5 fruit fly cellular contexts compared by ENCODE assay signal in the genomic region with DNA sequence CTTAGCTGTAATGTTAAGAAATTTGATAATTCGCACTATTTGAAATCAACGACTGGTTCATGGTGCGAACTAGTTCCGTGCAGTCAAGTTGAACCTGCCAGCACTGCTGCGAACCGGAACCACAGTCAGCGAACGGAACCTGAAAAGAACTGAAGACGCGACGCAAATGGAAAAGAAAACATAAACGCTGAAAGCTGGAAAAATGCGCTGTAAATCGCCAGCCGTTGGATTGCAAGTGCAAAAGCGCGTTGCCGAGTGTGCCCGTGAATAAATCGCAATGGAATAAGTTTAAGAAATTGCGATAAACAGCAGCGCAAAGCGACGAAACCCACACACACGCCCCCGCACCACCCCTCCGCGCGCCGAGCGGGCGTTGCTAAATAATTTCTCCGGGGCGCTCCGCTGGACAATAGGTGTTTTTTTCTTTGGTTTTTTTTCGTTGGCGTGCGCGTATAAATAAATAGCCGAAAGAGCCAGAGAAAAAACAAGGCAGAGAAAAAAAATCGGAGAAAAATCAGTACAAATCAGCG.
TF ChIP-seq lines count a peak whose summit lies in the region.

A gene (plus strand): TSS at position 137 of the 530 bp plus-strand sequence.

- TF ChIP-seq CTCF in whole organism, embryonic (GFP tag; optimal IDR thresholded peaks at IDR 0.05; lab: Kevin White, UChicago) = no peak

TF ChIP-seq in whole organism, adult, 20 proteins besides CTCF, POLR2A, EP300 and RAD21 (continues in another document):
- no peak for TF ChIP-seq cnc (optimal IDR thresholded peaks at IDR 0.05; lab: Kevin White, UChicago)
- no peak for TF ChIP-seq CG5204 (GFP tag; optimal IDR thresholded peaks at IDR 0.05; lab: Kevin White, UChicago)
- TF ChIP-seq CG14711 (tag; optimal IDR thresholded peaks at IDR 0.05; lab: Kevin White, UChicago) = no peak
- no peak for TF ChIP-seq Crg-1 (GFP tag; optimal IDR thresholded peaks at IDR 0.05; lab: Kevin White, UChicago)
- TF ChIP-seq pad (GFP tag; optimal IDR thresholded peaks at IDR 0.05; lab: Kevin White, UChicago) = no peak
- no peak for TF ChIP-seq CG7101 (tag; optimal IDR thresholded peaks at IDR 0.05; lab: Kevin White, UChicago)
- TF ChIP-seq Hr96 (GFP tag; optimal IDR thresholded peaks at IDR 0.05; lab: Kevin White, UChicago) = no peak
- no peak for TF ChIP-seq CG33017 (tag; optimal IDR thresholded peaks at IDR 0.05; lab: Kevin White, UChicago)
- TF ChIP-seq toe (GFP tag; optimal IDR thresholded peaks at IDR 0.05; lab: Kevin White, UChicago) = no peak
- no peak for TF ChIP-seq CG7045 (GFP tag; optimal IDR thresholded peaks at IDR 0.05; lab: Kevin White, UChicago)
- no peak for TF ChIP-seq cic (GFP tag; optimal IDR thresholded peaks at IDR 0.05; lab: Kevin White, UChicago)
- TF ChIP-seq CG1620 (GFP tag; optimal IDR thresholded peaks at IDR 0.05; lab: Kevin White, UChicago) = no peak
- TF ChIP-seq CG11617 (GFP tag; optimal IDR thresholded peaks at IDR 0.05; lab: Kevin White, UChicago) = peak; percentile 0
- TF ChIP-seq ovo (GFP tag; optimal IDR thresholded peaks at IDR 0.05; lab: Kevin White, UChicago) = no peak
- no peak for TF ChIP-seq kay (GFP tag; lab: Kevin White, UChicago; ENCODE audit: borderline replicate concordance)
- TF ChIP-seq Mnt (GFP tag; optimal IDR thresholded peaks at IDR 0.05; lab: Kevin White, UChicago) = peak; percentile 23
- peak; percentile 10 for TF ChIP-seq bab1 (GFP tag; optimal IDR thresholded peaks at IDR 0.05; lab: Kevin White, UChicago)
- no peak for TF ChIP-seq Clk (GFP tag; optimal IDR thresholded peaks at IDR 0.05; lab: Kevin White, UChicago)

TF ChIP-seq in whole organism, embryonic, 481 proteins besides CTCF, POLR2A, EP300 and RAD21 (continues in another document):
- TF ChIP-seq CG15479 (GFP tag; optimal IDR thresholded peaks at IDR 0.05; lab: Kevin White, UChicago) (no peak), sim (GFP tag; IDR thresholded peaks at IDR 0.05; lab: Robert Waterston, UW) (no peak), CG10462 (GFP tag; optimal IDR thresholded peaks at IDR 0.05; lab: Kevin White, UChicago) (no peak), Med (GFP tag; lab: Kevin White, UChicago) (peak; percentile 67), Bgb (GFP tag; IDR thresholded peaks at IDR 0.05; lab: Robert Waterston, UW; ENCODE audit: partially characterized antibody) (peak; percentile 80), CG10267 (tag; optimal IDR thresholded peaks at IDR 0.05; lab: Kevin White, UChicago) (peak; percentile 2), Oaz (GFP tag; IDR thresholded peaks at IDR 0.05; lab: Robert Waterston, UW) (no peak), Nf-YC (tag; optimal IDR thresholded peaks at IDR 0.05; lab: Kevin White, UChicago) (peak; percentile 11), slbo (GFP tag; IDR thresholded peaks at IDR 0.05; lab: Robert Waterston, UW) (peak; percentile 25; the same call in 1 of the 2 replicates), CG2202 (tag; optimal IDR thresholded peaks at IDR 0.05; lab: Kevin White, UChicago) (no peak), HHEX (GFP tag; optimal IDR thresholded peaks at IDR 0.05; lab: Kevin White, UChicago) (no peak), stwl (tag; optimal IDR thresholded peaks at IDR 0.05; lab: Kevin White, UChicago) (peak; percentile 14), BEAF-32 (GFP tag; optimal IDR thresholded peaks at IDR 0.05; lab: Kevin White, UChicago) (peak; percentile 0), sd (tag; optimal IDR thresholded peaks at IDR 0.05; lab: Kevin White, UChicago) (peak; percentile 21), CG2199 (GFP tag; IDR thresholded peaks at IDR 0.05; lab: Robert Waterston, UW) (peak; percentile 47; the same call in 1 of the 3 replicates), Opbp (GFP tag; IDR thresholded peaks at IDR 0.05; lab: Robert Waterston, UW; ENCODE audit: partially characterized antibody) (peak; percentile 70), rib (GFP tag; IDR thresholded peaks at IDR 0.05; lab: Robert Waterston, UW) (peak; percentile 48; the same call in 1 of the 2 replicates)

TF ChIP-seq in whole organism, prepupa, 60 proteins besides CTCF, POLR2A, EP300 and RAD21:
- no peak for TF ChIP-seq Hr4 (GFP tag; optimal IDR thresholded peaks at IDR 0.05; lab: Kevin White, UChicago)
- TF ChIP-seq CG8319 (GFP tag; optimal IDR thresholded peaks at IDR 0.05; lab: Kevin White, UChicago) = no peak
- TF ChIP-seq Eip78C (GFP tag; lab: Kevin White, UChicago) = peak; percentile 64
- TF ChIP-seq eg (GFP tag; IDR thresholded peaks at IDR 0.05; lab: Robert Waterston, UW) = peak; percentile 39; the same call in 1 of the 3 replicates
- peak; percentile 32 for TF ChIP-seq CG6854 (GFP tag; optimal IDR thresholded peaks at IDR 0.05; lab: Kevin White, UChicago)
- TF ChIP-seq Met (GFP tag; optimal IDR thresholded peaks at IDR 0.05; lab: Kevin White, UChicago) = no peak
- peak in 1 of 2 experiments; percentile 5 for TF ChIP-seq ss (GFP tag; optimal IDR thresholded peaks at IDR 0.05; lab: Kevin White, UChicago)
- TF ChIP-seq Sox15 (GFP tag; optimal IDR thresholded peaks at IDR 0.05; lab: Kevin White, UChicago) = no peak
- no peak for TF ChIP-seq Hr38 (GFP tag; optimal IDR thresholded peaks at IDR 0.05; lab: Kevin White, UChicago)
- no peak for TF ChIP-seq fd85E (GFP tag; optimal IDR thresholded peaks at IDR 0.05; lab: Kevin White, UChicago)
- TF ChIP-seq CG3919 (GFP tag; optimal IDR thresholded peaks at IDR 0.05; lab: Kevin White, UChicago) = peak; percentile 9
- no peak for TF ChIP-seq CG6792 (GFP tag; optimal IDR thresholded peaks at IDR 0.05; lab: Kevin White, UChicago)
- TF ChIP-seq CG8119 (GFP tag; IDR thresholded peaks at IDR 0.05; lab: Robert Waterston, UW) = peak; percentile 18; the same call in 1 of the 3 replicates
- TF ChIP-seq Ets21C (GFP tag; optimal IDR thresholded peaks at IDR 0.05; lab: Kevin White, UChicago) = no peak
- peak; percentile 50 for TF ChIP-seq svp (GFP tag; lab: Kevin White, UChicago)
TF ChIP-seq in whole organism, prepupa: peak in this region for 7.

TF ChIP-seq in whole organism, pupa, 21 proteins besides CTCF, POLR2A, EP300 and RAD21:
- TF ChIP-seq Ets98B (GFP tag; IDR thresholded peaks at IDR 0.05; lab: Robert Waterston, UW) = no peak
- TF ChIP-seq CG4496 (GFP tag; IDR thresholded peaks at IDR 0.05; lab: Robert Waterston, UW) = peak; percentile 45; the same call in 1 of the 3 replicates
- TF ChIP-seq D1 (tag; optimal IDR thresholded peaks at IDR 0.05; lab: Kevin White, UChicago) = peak; percentile 25
- TF ChIP-seq fd96Ca (GFP tag; IDR thresholded peaks at IDR 0.05; lab: Robert Waterston, UW) = no peak
- TF ChIP-seq EcR (GFP tag; optimal IDR thresholded peaks at IDR 0.05; lab: Kevin White, UChicago) = no peak
- no peak for TF ChIP-seq CG32121 (GFP tag; IDR thresholded peaks at IDR 0.05; lab: Robert Waterston, UW)
- TF ChIP-seq CG12605 (GFP tag; IDR thresholded peaks at IDR 0.05; lab: Robert Waterston, UW) = no peak
- no peak for TF ChIP-seq rn (GFP tag; IDR thresholded peaks at IDR 0.05; lab: Robert Waterston, UW)
- TF ChIP-seq CG8159 (tag; optimal IDR thresholded peaks at IDR 0.05; lab: Kevin White, UChicago) = no peak
- TF ChIP-seq gl (tag; optimal IDR thresholded peaks at IDR 0.05; lab: Kevin White, UChicago) = no peak
- TF ChIP-seq CG13204 (GFP tag; optimal IDR thresholded peaks at IDR 0.05; lab: Kevin White, UChicago) = peak; percentile 53
- no peak for TF ChIP-seq Snoo (tag; optimal IDR thresholded peaks at IDR 0.05; lab: Kevin White, UChicago)

TF ChIP-seq in whole organism, wandering third instar larva, 38 proteins besides CTCF, POLR2A, EP300 and RAD21:
- no peak for TF ChIP-seq dmrt93B (GFP tag; optimal IDR thresholded peaks at IDR 0.05; lab: Kevin White, UChicago)
- no peak for TF ChIP-seq OdsH (GFP tag; optimal IDR thresholded peaks at IDR 0.05; lab: Kevin White, UChicago)
- TF ChIP-seq br (GFP tag; optimal IDR thresholded peaks at IDR 0.05; lab: Kevin White, UChicago) = no peak
- no peak for TF ChIP-seq rgr (GFP tag; optimal IDR thresholded peaks at IDR 0.05; lab: Kevin White, UChicago)
- TF ChIP-seq sv (GFP tag; optimal IDR thresholded peaks at IDR 0.05; lab: Kevin White, UChicago) = no peak
- TF ChIP-seq tai (GFP tag; optimal IDR thresholded peaks at IDR 0.05; lab: Kevin White, UChicago) = no peak
- TF ChIP-seq dl (GFP tag; optimal IDR thresholded peaks at IDR 0.05; lab: Kevin White, UChicago; ENCODE audit: insufficient read depth in 1 of 2, partially characterized antibody in 2 of 2) = no peak
- TF ChIP-seq Sp1 (GFP tag; optimal IDR thresholded peaks at IDR 0.05; lab: Kevin White, UChicago) = peak; percentile 9
- no peak for TF ChIP-seq Dfd (GFP tag; optimal IDR thresholded peaks at IDR 0.05; lab: Kevin White, UChicago)
- peak; percentile 59 for TF ChIP-seq h (GFP tag; optimal IDR thresholded peaks at IDR 0.05; lab: Kevin White, UChicago)
- peak; percentile 50 for TF ChIP-seq psq (GFP tag; optimal IDR thresholded peaks at IDR 0.05; lab: Kevin White, UChicago)
- peak; percentile 69 for TF ChIP-seq woc (GFP tag; optimal IDR thresholded peaks at IDR 0.05; lab: Kevin White, UChicago)
- TF ChIP-seq Mio (GFP tag; optimal IDR thresholded peaks at IDR 0.05; lab: Kevin White, UChicago) = no peak
- no peak for TF ChIP-seq Hnf4 (GFP tag; optimal IDR thresholded peaks at IDR 0.05; lab: Kevin White, UChicago)
- no peak for TF ChIP-seq lola (GFP tag; optimal IDR thresholded peaks at IDR 0.05; lab: Kevin White, UChicago)
- no peak for TF ChIP-seq GATAd (GFP tag; optimal IDR thresholded peaks at IDR 0.05; lab: Kevin White, UChicago)
- no peak for TF ChIP-seq brk (GFP tag; optimal IDR thresholded peaks at IDR 0.05; lab: Kevin White, UChicago)
- TF ChIP-seq Rel (GFP tag; optimal IDR thresholded peaks at IDR 0.05; lab: Kevin White, UChicago) = no peak
- peak; percentile 8 for TF ChIP-seq Rel (tag; optimal IDR thresholded peaks at IDR 0.05; lab: Kevin White, UChicago)
- TF ChIP-seq ey (GFP tag; optimal IDR thresholded peaks at IDR 0.05; lab: Kevin White, UChicago) = no peak
- TF ChIP-seq Abd-B (GFP tag; optimal IDR thresholded peaks at IDR 0.05; lab: Kevin White, UChicago) = no peak
- no peak for TF ChIP-seq CG32264 (GFP tag; optimal IDR thresholded peaks at IDR 0.05; lab: Kevin White, UChicago)
- TF ChIP-seq Vsx2 (GFP tag; optimal IDR thresholded peaks at IDR 0.05; lab: Kevin White, UChicago; ENCODE audit: partially characterized antibody) = no peak
TF ChIP-seq in whole organism, wandering third instar larva: peak in this region for 5.
